Worm (Caenorhabditis elegans): Measurements from ENCODE around the gene let-756.

Gene let-756

ce11 chrIII:6421973-6422511 lies 15.1 kb downstream of the let-756 start:
- TF ChIP-seq nhr-20 (tag; optimal IDR thresholded peaks at IDR 0.05) (peak; percentile 16), blmp-1 (tag; optimal IDR thresholded peaks at IDR 0.05) (peak; percentile 36), mdl-1 (tag; optimal IDR thresholded peaks at IDR 0.05) (peak in 1 of 2 experiments; percentile 31), nhr-85 (tag) (peak; percentile 45), nhr-71 (tag; optimal IDR thresholded peaks at IDR 0.05) (peak; percentile 28), jun-1 (tag; optimal IDR thresholded peaks at IDR 0.05) (peak; percentile 14), elt-2 (tag; optimal IDR thresholded peaks at IDR 0.05) (peak; percentile 72), lin-14 (GFP tag; optimal IDR thresholded peaks at IDR 0.05) (peak; percentile 41), unc-30 (tag; optimal IDR thresholded peaks at IDR 0.05) (no peak), C04F5.9 (tag; optimal IDR thresholded peaks at IDR 0.05) (no peak), nhr-19 (GFP tag; conservative IDR thresholded peaks at IDR 0.05) (peak; percentile 34), lin-35 (GFP tag; optimal IDR thresholded peaks at IDR 0.05) (peak in 1 of 2 experiments; percentile 57), nhr-90 (tag; optimal IDR thresholded peaks at IDR 0.05; ENCODE audit: poor library complexity) (peak; percentile 35), sptf-1 (tag; optimal IDR thresholded peaks at IDR 0.05) (no peak)

- peak; percentile 78 for TF ChIP-seq nhr-85 (tag)
- TF ChIP-seq unc-130 (tag; optimal IDR thresholded peaks at IDR 0.05) = no peak
- peak; percentile 45 for TF ChIP-seq lin-14 (GFP tag; optimal IDR thresholded peaks at IDR 0.05)
- TF ChIP-seq nhr-71 (tag; optimal IDR thresholded peaks at IDR 0.05) = peak; percentile 30
- TF ChIP-seq fos-1 (tag; optimal IDR thresholded peaks at IDR 0.05) = no peak
- TF ChIP-seq lin-35 (GFP tag; optimal IDR thresholded peaks at IDR 0.05) = peak in 1 of 2 experiments; percentile 50
- peak; percentile 46 for TF ChIP-seq elt-2 (tag; optimal IDR thresholded peaks at IDR 0.05)
- peak; percentile 45 for TF ChIP-seq nhr-20 (tag; optimal IDR thresholded peaks at IDR 0.05)
- TF ChIP-seq snu-23 (GFP tag; optimal IDR thresholded peaks at IDR 0.05) = peak; percentile 28
- TF ChIP-seq nhr-19 (GFP tag; conservative IDR thresholded peaks at IDR 0.05) = 0 out of 2 replicates have a peak, but pooled peaks have one; percentile 4
- no peak for TF ChIP-seq nhr-28 (tag; optimal IDR thresholded peaks at IDR 0.05)
- TF ChIP-seq pag-3 (tag; optimal IDR thresholded peaks at IDR 0.05; ENCODE audit: borderline replicate concordance, insufficient read depth) = no peak
- TF ChIP-seq rnt-1 (tag; optimal IDR thresholded peaks at IDR 0.05) = no peak
These were observed 15.8 kb downstream of the let-756 start for ce11 chrIII:6422721-6423120.

ce11 chrIII:6427205-6427604 lies 20.3 kb downstream of the let-756 start, which contains the start of gene C05D11.8:
C05D11.8 (minus strand) TSS chrIII:6427305.
- TF ChIP-seq ceh-90 (tag; optimal IDR thresholded peaks at IDR 0.05) (no peak), elt-3 (tag; optimal IDR thresholded peaks at IDR 0.05) (no peak), pqm-1 (tag; optimal IDR thresholded peaks at IDR 0.05) (no peak), nhr-76 (tag; optimal IDR thresholded peaks at IDR 0.05) (no peak), aly-2 (tag; optimal IDR thresholded peaks at IDR 0.05) (no peak), elt-2 (tag; optimal IDR thresholded peaks at IDR 0.05) (no peak), lin-13 (GFP tag; optimal IDR thresholded peaks at IDR 0.05) (no peak), hpl-2 (GFP tag; optimal IDR thresholded peaks at IDR 0.05) (no peak), tbx-2 (tag; optimal IDR thresholded peaks at IDR 0.05) (no peak), fkh-10 (GFP tag; optimal IDR thresholded peaks at IDR 0.05) (no peak), ztf-11 (tag; optimal IDR thresholded peaks at IDR 0.05) (no peak), efl-3 (GFP tag; optimal IDR thresholded peaks at IDR 0.05) (no peak), lir-3 (tag; optimal IDR thresholded peaks at IDR 0.05; ENCODE audit: poor library complexity) (no peak), mdl-1 (tag; optimal IDR thresholded peaks at IDR 0.05) (no peak), sptf-1 (tag; optimal IDR thresholded peaks at IDR 0.05) (no peak), dpl-1 (GFP tag; optimal IDR thresholded peaks at IDR 0.05) (no peak), ets-5 (GFP tag; IDR thresholded peaks at IDR 0.05) (no peak), mef-2 (tag; optimal IDR thresholded peaks at IDR 0.05) (no peak), lsy-2 (tag; optimal IDR thresholded peaks at IDR 0.05) (no peak)

ce11 chrIII:6430834-6431233 lies 23.9 kb downstream of the let-756 start, which contains the start of gene popl-1:
popl-1 (minus strand) TSS chrIII:6430934.
- TF ChIP-seq C04F5.9 (tag; optimal IDR thresholded peaks at IDR 0.05) (no peak), nhr-76 (tag; optimal IDR thresholded peaks at IDR 0.05) (no peak), ces-1 (GFP tag; optimal IDR thresholded peaks at IDR 0.05) (no peak), dpl-1 (GFP tag; optimal IDR thresholded peaks at IDR 0.05) (no peak), mab-9 (GFP tag; IDR thresholded peaks at IDR 0.05) (no peak), lin-39 (tag; optimal IDR thresholded peaks at IDR 0.05) (no peak), nhr-237 (tag; optimal IDR thresholded peaks at IDR 0.05) (no peak), hlh-17 (GFP tag; optimal IDR thresholded peaks at IDR 0.05; ENCODE audit: borderline replicate concordance) (no peak), mdl-1 (tag; optimal IDR thresholded peaks at IDR 0.05) (no peak), elt-2 (tag; optimal IDR thresholded peaks at IDR 0.05) (no peak), hlh-4 (tag; optimal IDR thresholded peaks at IDR 0.05) (no peak), xbp-1 (tag; optimal IDR thresholded peaks at IDR 0.05) (no peak), unc-62 (GFP tag; optimal IDR thresholded peaks at IDR 0.05) (no peak), efl-3 (GFP tag; optimal IDR thresholded peaks at IDR 0.05) (no peak), C34B4.2 (tag; optimal IDR thresholded peaks at IDR 0.05) (no peak), sup-37 (GFP tag; optimal IDR thresholded peaks at IDR 0.05) (no peak)

Data from whole organism, L1 larva.